Worm (Caenorhabditis elegans) whole organism, young adult: ENCODE data around the gene C36A4.10.

Experiments
- B0019.2 ChIP-seq: fragments of 200-800 bp; sonication (Bioruptor generic); conservative IDR thresholded peaks from 2 replicates; pipeline ENCODE4 v1.3.6; 2022; ENCODE audit warnings: missing genetic modification reagents, missing genetic modification characterization, missing compliant biosample characterization
- B0336.3 ChIP-seq: fragments of 200-800 bp; sonication (Bioruptor generic); IDR thresholded peaks from 2 replicates; pipeline ENCODE4 v1.3.6; 2022; ENCODE audit warnings: missing genetic modification characterization, missing compliant biosample characterization
- F10E7.11 ChIP-seq: sonication (generic microtip); optimal IDR thresholded peaks from 2 replicates; lab custom pipeline; 2017; ENCODE audit warnings: mild to moderate bottlenecking, missing genetic modification characterization, moderate library complexity, missing compliant biosample characterization
- F33H1.4 ChIP-seq: fragments of 200-800 bp; sonication (Bioruptor generic); IDR thresholded peaks from 2 replicates; pipeline ENCODE4 v1.3.6; 2022; ENCODE audit warnings: missing genetic modification reagents, missing genetic modification characterization, missing compliant biosample characterization
- F49E8.2 ChIP-seq: sonication (generic microtip); optimal IDR thresholded peaks from 3 replicates; lab custom pipeline; 2017; ENCODE audit warnings: missing genetic modification characterization, mild to moderate bottlenecking, missing compliant biosample characterization, antibody characterized with exemption, moderate library complexity; ENCODE audit not compliant: insufficient read depth
- F57C9.4 ChIP-seq: sonication (generic microtip); optimal IDR thresholded peaks from 2 replicates; lab custom pipeline; 2017; ENCODE audit warnings: mild to moderate bottlenecking, missing genetic modification characterization, missing compliant biosample characterization
- K11D2.4 ChIP-seq: fragments of 200-800 bp; sonication (Bioruptor generic); IDR thresholded peaks from 2 replicates; pipeline ENCODE4 v1.3.6; 2022; ENCODE audit warnings: missing genetic modification reagents, missing genetic modification characterization, missing compliant biosample characterization
- Y53G8AR.9 ChIP-seq: fragments of 200-800 bp; sonication (Bioruptor generic); conservative IDR thresholded peaks from 2 replicates; pipeline ENCODE4 v1.3.6; 2022; ENCODE audit warnings: missing genetic modification reagents, missing genetic modification characterization, missing compliant biosample characterization
- Y79H2A.3 ChIP-seq: fragments of 200-800 bp; sonication (Bioruptor generic); conservative IDR thresholded peaks from 2 replicates; pipeline ENCODE4 v1.3.6; 2022; ENCODE audit warnings: missing genetic modification reagents, missing genetic modification characterization, missing compliant biosample characterization
- Y95B8A.8 ChIP-seq: fragments of 200-800 bp; sonication (Bioruptor generic); IDR thresholded peaks from 2 replicates; pipeline ENCODE4 v1.3.6; 2022; ENCODE audit warnings: missing genetic modification reagents, missing genetic modification characterization, missing compliant biosample characterization
- akir-1 ChIP-seq: fragments of 200-800 bp; sonication (Bioruptor generic); optimal IDR thresholded peaks from 2 replicates; lab custom pipeline; 2018; ENCODE audit warnings: mild to moderate bottlenecking, missing genetic modification characterization, moderate library complexity, missing compliant biosample characterization
- ama-1 ChIP-seq, 3 experiments: fragments of 150-350 bp in 1 of 3; sonication (generic microtip) in 2 of 3; optimal IDR thresholded peaks; 2 replicates each; lab custom pipeline; 2014 to 2018; ENCODE audit warnings: missing biosample characterization in 2 of 3, missing genetic modification characterization in 2 of 3, missing genetic modification reagents in 2 of 3
- aptf-2 ChIP-seq: fragments of 200-800 bp; sonication (Bioruptor generic); conservative IDR thresholded peaks from 2 replicates; pipeline ENCODE4 v1.3.6; 2022; ENCODE audit warnings: missing genetic modification reagents, missing genetic modification characterization, missing compliant biosample characterization
- atf-7 ChIP-seq: sonication (generic microtip); optimal IDR thresholded peaks from 2 replicates; lab custom pipeline; 2017; ENCODE audit warnings: mild to moderate bottlenecking, missing genetic modification characterization, missing compliant biosample characterization
- attf-6 ChIP-seq: fragments of 200-800 bp; sonication (Bioruptor generic); IDR thresholded peaks from 2 replicates; pipeline ENCODE4 v1.3.6; 2022; ENCODE audit warnings: missing genetic modification reagents, missing genetic modification characterization, missing compliant biosample characterization
- bed-2 ChIP-seq: fragments of 200-800 bp; sonication (Bioruptor generic); IDR thresholded peaks from 2 replicates; pipeline ENCODE4 v1.3.6; 2022; ENCODE audit warnings: missing genetic modification reagents, missing genetic modification characterization, missing compliant biosample characterization
- cebp-1 ChIP-seq, 2 experiments: fragments of 200-800 bp in 1 of 2; sonication (Bioruptor generic) in 1 of 2; sonication (generic microtip) in 1 of 2; IDR thresholded peaks in 1 of 2; optimal IDR thresholded peaks in 1 of 2; 2 replicates each; pipeline versions ENCODE4 v1.3.6 to Lab custom; 2017 to 2022; ENCODE audit warnings: missing compliant biosample characterization in 2 of 2, missing genetic modification characterization in 2 of 2, mild to moderate bottlenecking in 1 of 2, missing genetic modification reagents in 1 of 2, moderate library complexity in 1 of 2
- ceh-40 ChIP-seq: fragments of 200-800 bp; sonication (Bioruptor generic); IDR thresholded peaks from 2 replicates; pipeline ENCODE4 v1.3.6; 2022; ENCODE audit warnings: missing genetic modification characterization, missing compliant biosample characterization
- dox-1 ChIP-seq: fragments of 200-800 bp; sonication (Bioruptor generic); IDR thresholded peaks from 2 replicates; pipeline ENCODE4 v1.3.6; 2022; ENCODE audit warnings: missing genetic modification reagents, missing genetic modification characterization, missing compliant biosample characterization
- dpff-1 ChIP-seq: sonication (generic microtip); optimal IDR thresholded peaks from 2 replicates; lab custom pipeline; 2017; ENCODE audit warnings: mild to moderate bottlenecking, missing genetic modification characterization, missing compliant biosample characterization
- efl-1 ChIP-seq: fragments of 150-350 bp; optimal IDR thresholded peaks from 2 replicates; lab custom pipeline; 2014; ENCODE audit warnings: missing biosample characterization, missing genetic modification reagents, missing genetic modification characterization
- ekl-4 ChIP-seq: fragments of 200-800 bp; sonication (Bioruptor generic); IDR thresholded peaks from 2 replicates; pipeline ENCODE4 v1.3.6; 2022; ENCODE audit warnings: missing genetic modification reagents, missing genetic modification characterization, missing compliant biosample characterization
- fkh-3 ChIP-seq: sonication (generic microtip); optimal IDR thresholded peaks from 2 replicates; lab custom pipeline; 2016; ENCODE audit warnings: mild to moderate bottlenecking, missing genetic modification characterization, missing compliant biosample characterization
- hmg-20 ChIP-seq: fragments of 200-800 bp; sonication (Bioruptor generic); IDR thresholded peaks from 2 replicates; pipeline ENCODE4 v1.3.6; 2022; ENCODE audit warnings: missing genetic modification reagents, missing genetic modification characterization, missing compliant biosample characterization
- lag-1 ChIP-seq: fragments of 200-800 bp; sonication (Bioruptor generic); IDR thresholded peaks from 2 replicates; pipeline ENCODE4 v1.3.6; 2022; ENCODE audit warnings: missing genetic modification reagents, missing genetic modification characterization, missing compliant biosample characterization
- let-607 ChIP-seq, 2 experiments: fragments of 200-800 bp in 1 of 2; sonication (Bioruptor generic) in 1 of 2; sonication (generic microtip) in 1 of 2; optimal IDR thresholded peaks; 2 replicates each; lab custom pipeline; 2016 to 2018; ENCODE audit warnings: mild to moderate bottlenecking in 2 of 2, missing compliant biosample characterization in 2 of 2, missing genetic modification characterization in 2 of 2, moderate library complexity in 2 of 2, missing genotype in 1 of 2
- lin-26 ChIP-seq: fragments of 200-800 bp; sonication (Bioruptor generic); IDR thresholded peaks from 2 replicates; pipeline ENCODE4 v1.3.6; 2022; ENCODE audit warnings: missing genetic modification reagents, missing genetic modification characterization, missing compliant biosample characterization
- lin-54 ChIP-seq: fragments of 200-800 bp; sonication (Bioruptor generic); optimal IDR thresholded peaks from 2 replicates; lab custom pipeline; 2018; ENCODE audit warnings: mild to moderate bottlenecking, missing genetic modification characterization, missing compliant biosample characterization
- lsl-1 ChIP-seq: fragments of 200-800 bp; sonication (Bioruptor generic); optimal IDR thresholded peaks from 2 replicates; lab custom pipeline; 2018; ENCODE audit warnings: mild to moderate bottlenecking, missing genetic modification characterization, moderate library complexity, missing compliant biosample characterization
- madf-3 ChIP-seq: fragments of 200-800 bp; sonication (Bioruptor generic); IDR thresholded peaks from 2 replicates; pipeline ENCODE4 v1.3.6; 2022; ENCODE audit warnings: missing genetic modification reagents, missing genetic modification characterization, missing compliant biosample characterization
- mel-28 ChIP-seq: sonication (generic microtip); optimal IDR thresholded peaks from 2 replicates; lab custom pipeline; 2016; ENCODE audit warnings: borderline replicate concordance, mild to moderate bottlenecking, missing genetic modification characterization, missing compliant biosample characterization
- nfya-2 ChIP-seq: fragments of 200-800 bp; sonication (Bioruptor generic); IDR thresholded peaks from 2 replicates; pipeline ENCODE4 v1.3.6; 2022; ENCODE audit warnings: missing genetic modification reagents, missing genetic modification characterization, missing compliant biosample characterization
- nfyb-1 ChIP-seq: fragments of 200-800 bp; sonication (Bioruptor generic); IDR thresholded peaks from 2 replicates; pipeline ENCODE4 v1.3.6; 2022; ENCODE audit warnings: missing genetic modification reagents, missing genetic modification characterization, missing compliant biosample characterization
- pha-4 ChIP-seq: fragments of 150-350 bp; sonication (generic microtip); optimal IDR thresholded peaks from 2 replicates; lab custom pipeline; 2014; ENCODE audit warnings: missing biosample characterization, missing genetic modification reagents, missing genetic modification characterization
- rcor-1 ChIP-seq: fragments of 200-800 bp; sonication (Bioruptor generic); IDR thresholded peaks from 2 replicates; pipeline ENCODE4 v1.3.6; 2022; ENCODE audit warnings: missing genetic modification reagents, missing genetic modification characterization, missing compliant biosample characterization
- sdz-38 ChIP-seq: sonication (generic microtip); optimal IDR thresholded peaks from 2 replicates; lab custom pipeline; 2016; ENCODE audit warnings: missing genotype, missing genetic modification characterization, missing compliant biosample characterization
- sea-2 ChIP-seq: fragments of 200-800 bp; sonication (Bioruptor generic); IDR thresholded peaks from 2 replicates; pipeline ENCODE4 v1.3.6; 2022; ENCODE audit warnings: missing genetic modification characterization, missing compliant biosample characterization
- snpc-1.3 ChIP-seq: sonication (generic microtip); optimal IDR thresholded peaks from 2 replicates; lab custom pipeline; 2017; ENCODE audit warnings: missing genetic modification characterization, mild to moderate bottlenecking, missing compliant biosample characterization, antibody characterized with exemption, moderate library complexity, missing genotype, missing genetic modification reagents; ENCODE audit not compliant: insufficient read depth
- snpc-3.4 ChIP-seq: sonication (generic microtip); optimal IDR thresholded peaks from 2 replicates; lab custom pipeline; 2017; ENCODE audit warnings: missing genetic modification characterization, mild to moderate bottlenecking, missing compliant biosample characterization, antibody characterized with exemption, moderate library complexity, missing genotype, missing genetic modification reagents
- tbp1 ChIP-seq: fragments of 200-800 bp; sonication (Bioruptor generic); optimal IDR thresholded peaks from 2 replicates; lab custom pipeline; 2018; ENCODE audit warnings: mild to moderate bottlenecking, missing genetic modification characterization, missing compliant biosample characterization
- tlf-1 ChIP-seq: fragments of 200-800 bp; sonication (Bioruptor generic); optimal IDR thresholded peaks from 2 replicates; lab custom pipeline; 2018; ENCODE audit warnings: mild to moderate bottlenecking, missing genetic modification characterization, missing compliant biosample characterization
- unc-62 ChIP-seq: fragments of 150-350 bp; optimal IDR thresholded peaks from 2 replicates; lab custom pipeline; 2014; ENCODE audit warnings: missing biosample characterization, missing genetic modification reagents, missing genetic modification characterization
- zfh-2 ChIP-seq: fragments of 200-800 bp; sonication (Bioruptor generic); conservative IDR thresholded peaks from 2 replicates; pipeline ENCODE4 v1.3.6; 2022; ENCODE audit warnings: missing genetic modification reagents, missing genetic modification characterization, missing compliant biosample characterization
- ztf-18 ChIP-seq: sonication (generic microtip); optimal IDR thresholded peaks from 2 replicates; lab custom pipeline; 2016; ENCODE audit warnings: missing genotype, mild to moderate bottlenecking, missing genetic modification characterization, missing compliant biosample characterization

The C36A4.10 gene

DNA sequence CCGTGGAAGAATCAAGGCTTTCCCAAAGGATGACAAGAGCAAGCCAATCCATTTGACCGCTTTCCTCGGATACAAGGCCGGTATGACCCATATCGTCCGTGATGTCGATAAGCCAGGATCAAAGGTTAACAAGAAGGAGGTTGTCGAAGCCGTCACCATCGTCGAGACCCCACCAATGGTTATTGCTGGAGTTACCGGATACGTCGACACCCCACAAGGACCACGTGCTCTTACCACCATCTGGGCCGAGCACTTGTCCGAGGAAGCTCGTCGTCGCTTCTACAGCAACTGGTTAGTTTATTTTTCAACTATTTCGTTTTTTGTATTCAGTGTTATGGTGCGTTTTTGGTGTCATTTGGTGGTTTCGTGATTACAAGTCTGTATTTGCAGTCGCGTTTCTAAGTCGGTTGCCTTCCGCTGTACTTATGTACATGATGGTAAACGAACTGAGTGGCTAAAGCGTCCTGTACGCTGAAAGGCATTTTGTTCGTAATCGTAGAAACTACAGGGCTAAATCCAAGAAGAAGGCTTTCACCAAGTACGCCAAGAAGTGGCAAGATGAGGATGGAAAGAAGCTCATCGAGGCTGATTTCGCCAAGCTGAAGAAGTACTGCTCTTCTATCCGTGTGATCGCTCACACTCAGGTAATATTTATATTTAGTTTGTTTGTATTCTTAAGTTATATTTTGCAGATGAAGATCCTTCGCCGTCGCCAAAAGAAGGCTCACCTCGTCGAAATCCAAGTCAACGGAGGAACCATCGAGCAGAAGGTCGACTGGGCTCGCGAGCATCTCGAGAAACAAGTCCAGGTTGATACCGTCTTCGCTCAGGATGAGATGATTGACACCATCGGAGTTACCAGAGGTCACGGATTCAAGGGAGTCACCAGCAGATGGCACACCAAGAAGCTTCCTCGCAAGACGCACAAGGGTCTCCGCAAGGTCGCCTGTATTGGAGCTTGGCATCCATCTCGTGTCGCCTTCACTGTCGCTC, 37.0 kb upstream of the C36A4.10 start:
- no peak for TF ChIP-seq hmg-20
- no peak for TF ChIP-seq sea-2 (GFP tag; lab: Robert Waterston, UW)
- TF ChIP-seq rcor-1: no peak
- peak; percentile 59 for TF ChIP-seq zfh-2 (GFP tag; lab: Robert Waterston, UW)
- peak; percentile 29; the same call in 1 of the 2 replicates for TF ChIP-seq attf-6 (GFP tag; lab: Robert Waterston, UW)
- no peak for TF ChIP-seq cebp-1 (GFP tag; IDR thresholded peaks at IDR 0.05; lab: Robert Waterston, UW)
- peak; percentile 3 for TF ChIP-seq cebp-1 (tag; optimal IDR thresholded peaks at IDR 0.05; lab: Kevin White, UChicago)
- no peak for TF ChIP-seq aptf-2 (GFP tag; lab: Robert Waterston, UW)
- no peak for TF ChIP-seq dpff-1 (tag; lab: Kevin White, UChicago)
- no peak; the same call in 1 of the 2 replicates for TF ChIP-seq F33H1.4
- no peak for TF ChIP-seq ama-1 (optimal IDR thresholded peaks at IDR 0.05; lab: Kevin White, UChicago)
- no peak for TF ChIP-seq ama-1 (GFP tag; optimal IDR thresholded peaks at IDR 0.05; lab: Kevin White, UChicago)
- peak; percentile 29; the same call in 1 of the 2 replicates for TF ChIP-seq dox-1 (GFP tag; lab: Robert Waterston, UW)
- no peak for TF ChIP-seq let-607 (tag; optimal IDR thresholded peaks at IDR 0.05; lab: Kevin White, UChicago)
- TF ChIP-seq B0019.2 (GFP tag; lab: Robert Waterston, UW): no peak
- TF ChIP-seq pha-4 (tag; lab: Kevin White, UChicago): no peak
- TF ChIP-seq lin-54: no peak
- no peak for TF ChIP-seq unc-62 (GFP tag; lab: Kevin White, UChicago)
- TF ChIP-seq lsl-1 (GFP tag; lab: Kevin White, UChicago): peak; percentile 19
- no peak for TF ChIP-seq F49E8.2 (tag; lab: Kevin White, UChicago)
- TF ChIP-seq akir-1: no peak
- TF ChIP-seq atf-7 (tag; lab: Kevin White, UChicago): no peak
- TF ChIP-seq snpc-1.3: no peak
- TF ChIP-seq snpc-3.4: no peak
- no peak for TF ChIP-seq nfyb-1 (GFP tag; lab: Robert Waterston, UW)
- no peak for TF ChIP-seq F10E7.11 (tag; lab: Kevin White, UChicago)
- peak; percentile 43; the same call in 1 of the 2 replicates for TF ChIP-seq madf-3 (GFP tag; lab: Robert Waterston, UW)
- 0 out of 2 replicates have a peak, but pooled peaks have one; percentile 51 for TF ChIP-seq Y79H2A.3 (GFP tag; lab: Robert Waterston, UW)
- TF ChIP-seq fkh-3 (tag; lab: Kevin White, UChicago): no peak
- TF ChIP-seq Y53G8AR.9 (GFP tag; lab: Robert Waterston, UW): peak; percentile 34; the same call in 1 of the 2 replicates
- peak; percentile 37 for TF ChIP-seq ztf-18
- TF ChIP-seq F57C9.4 (tag; lab: Kevin White, UChicago): no peak
- TF ChIP-seq efl-1: peak; percentile 11
- no peak for TF ChIP-seq K11D2.4
- no peak for TF ChIP-seq mel-28 (tag; lab: Kevin White, UChicago)
- no peak for TF ChIP-seq tbp1 (GFP tag; lab: Kevin White, UChicago)
- peak; percentile 26; the same call in 1 of the 2 replicates for TF ChIP-seq ceh-40 (GFP tag; lab: Robert Waterston, UW)
- no peak for TF ChIP-seq tlf-1 (GFP tag; lab: Kevin White, UChicago)
- peak; percentile 6; the same call in 1 of the 2 replicates for TF ChIP-seq B0336.3 (GFP tag; lab: Robert Waterston, UW)
- no peak for TF ChIP-seq Y95B8A.8 (GFP tag; lab: Robert Waterston, UW)
- no peak for TF ChIP-seq bed-2 (GFP tag; lab: Robert Waterston, UW)
- TF ChIP-seq ekl-4 (GFP tag; lab: Robert Waterston, UW): peak; percentile 55
- TF ChIP-seq lin-26 (GFP tag; lab: Robert Waterston, UW): no peak; the same call in 1 of the 2 replicates
- TF ChIP-seq nfya-2: 0 out of 2 replicates have a peak, but pooled peaks have one; percentile 50
- TF ChIP-seq sdz-38: no peak
- TF ChIP-seq lag-1 (GFP tag; lab: Robert Waterston, UW): no peak
